Worm (Caenorhabditis elegans): Measurements from ENCODE around the gene C06E7.88.

DNA sequence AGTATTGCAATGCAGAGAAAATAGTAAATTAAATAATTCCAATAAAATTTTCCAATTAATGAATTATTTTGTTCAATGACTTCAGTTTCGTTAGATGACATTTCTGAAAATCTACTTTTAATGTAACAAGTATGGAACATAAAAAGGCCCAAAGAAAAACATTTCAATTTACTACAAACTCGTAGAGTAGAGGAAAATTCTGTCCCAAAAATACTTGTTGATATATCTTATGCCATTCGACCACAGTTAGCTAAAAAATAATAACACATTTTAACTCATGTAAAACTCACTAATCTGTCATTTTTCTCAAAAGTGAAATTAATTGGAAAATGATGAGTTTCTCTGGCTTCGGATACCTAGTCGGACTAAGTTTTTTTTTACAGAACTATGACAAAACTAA is 10.2 kb upstream of the C06E7.88 start, which contains the start of gene srv-21:
- no peak for TF ChIP-seq ceh-22 (tag; optimal IDR thresholded peaks at IDR 0.05)
- no peak for TF ChIP-seq ama-1 (optimal IDR thresholded peaks at IDR 0.05)
- no peak for TF ChIP-seq ceh-9 (tag; optimal IDR thresholded peaks at IDR 0.05)
- no peak for TF ChIP-seq C38D4.7 (GFP tag; optimal IDR thresholded peaks at IDR 0.05)
- TF ChIP-seq pha-4 (tag; optimal IDR thresholded peaks at IDR 0.05), result no peak
- no peak for TF ChIP-seq tbx-2 (tag; optimal IDR thresholded peaks at IDR 0.05)
- no peak for TF ChIP-seq pag-3 (tag; optimal IDR thresholded peaks at IDR 0.05; ENCODE audit: borderline replicate concordance)
- no peak for TF ChIP-seq ceh-2 (tag; optimal IDR thresholded peaks at IDR 0.05)
- TF ChIP-seq nfya-1 (tag; optimal IDR thresholded peaks at IDR 0.05), result no peak
- no peak for TF ChIP-seq nhr-11 (tag; optimal IDR thresholded peaks at IDR 0.05)
